Fruit fly (Drosophila melanogaster): ENCODE data around the gene CG31776.

The CG31776 gene

dm6 chr2L:3444789-3445188 lies 25.2 kb upstream of the CG31776 start:
- TF ChIP-seq h (optimal IDR thresholded peaks at IDR 0.05) (no peak), psq (optimal IDR thresholded peaks at IDR 0.05) (no peak), insv (optimal IDR thresholded peaks at IDR 0.05) (no peak), Sin3A (optimal IDR thresholded peaks at IDR 0.05) (no peak), ttk (optimal IDR thresholded peaks at IDR 0.05) (no peak), Myc (optimal IDR thresholded peaks at IDR 0.05) (no peak)

DNA sequence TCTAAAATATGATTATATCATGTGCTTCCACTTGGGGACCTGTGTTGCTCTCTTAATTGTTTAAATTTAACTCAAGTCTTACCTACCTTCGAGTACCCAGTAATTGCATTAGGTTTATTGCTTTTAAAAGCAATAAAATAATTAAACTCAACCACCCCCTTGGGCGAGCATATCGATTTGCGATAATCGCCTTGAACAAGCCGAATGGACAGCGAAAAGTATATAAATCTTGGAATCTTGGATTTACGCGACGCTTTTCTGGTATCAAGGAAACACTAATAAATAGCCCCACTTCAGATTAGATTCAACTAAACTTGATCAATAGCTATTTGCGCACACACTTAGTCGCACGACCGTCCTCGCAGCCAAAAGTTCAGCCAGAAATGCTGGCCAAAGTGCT lies 24.3 kb upstream of the CG31776 start, which contains the start of gene CG2772:
CG2772 (plus strand) TSS at position 338 of the 400 bp plus-strand sequence.
- TF ChIP-seq Myc (optimal IDR thresholded peaks at IDR 0.05), result no peak
- TF ChIP-seq psq (optimal IDR thresholded peaks at IDR 0.05), result no peak
- no peak for TF ChIP-seq insv (optimal IDR thresholded peaks at IDR 0.05)
- TF ChIP-seq h (optimal IDR thresholded peaks at IDR 0.05), result no peak
- no peak for TF ChIP-seq ttk (optimal IDR thresholded peaks at IDR 0.05)
- no peak for TF ChIP-seq Sin3A (optimal IDR thresholded peaks at IDR 0.05)

- no peak for TF ChIP-seq insv (optimal IDR thresholded peaks at IDR 0.05)
- no peak for TF ChIP-seq h (optimal IDR thresholded peaks at IDR 0.05)
- TF ChIP-seq Myc (optimal IDR thresholded peaks at IDR 0.05), result no peak
- no peak for TF ChIP-seq Sin3A (optimal IDR thresholded peaks at IDR 0.05)
Measured at dm6 chr2L:3449555-3450320, 20.2 kb upstream of the CG31776 start, which contains the start of gene Snx1. Gene Snx1 (plus strand): TSS chr2L:3449683.

DNA sequence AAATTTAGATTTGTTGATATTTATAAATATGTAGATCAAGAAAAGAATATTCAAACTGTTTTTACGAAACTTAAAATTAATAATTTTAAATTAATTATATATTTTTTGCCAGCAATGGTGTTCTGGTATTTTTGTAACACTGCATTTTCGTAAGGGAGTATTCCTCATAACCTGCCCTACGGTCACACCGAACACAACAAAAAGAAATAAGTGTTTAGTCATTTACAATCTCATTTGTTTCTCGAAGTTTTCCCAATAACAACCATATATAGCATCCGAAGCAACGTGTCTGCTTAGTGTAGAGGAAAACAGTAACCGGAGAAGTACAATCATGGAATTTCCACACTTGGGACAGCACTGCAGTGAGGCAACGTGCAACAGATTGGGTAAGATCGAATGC lies 17.7 kb upstream of the CG31776 start, which contains the start of gene CG12795:
CG12795 (plus strand) TSS at position 181 of the 400 bp plus-strand sequence.
- TF ChIP-seq h (optimal IDR thresholded peaks at IDR 0.05), result no peak
- TF ChIP-seq Sin3A (optimal IDR thresholded peaks at IDR 0.05), result no peak
- TF ChIP-seq Myc (optimal IDR thresholded peaks at IDR 0.05), result no peak
- no peak for TF ChIP-seq ttk (optimal IDR thresholded peaks at IDR 0.05)
- TF ChIP-seq psq (optimal IDR thresholded peaks at IDR 0.05), result no peak
- no peak for TF ChIP-seq insv (optimal IDR thresholded peaks at IDR 0.05)

DNA sequence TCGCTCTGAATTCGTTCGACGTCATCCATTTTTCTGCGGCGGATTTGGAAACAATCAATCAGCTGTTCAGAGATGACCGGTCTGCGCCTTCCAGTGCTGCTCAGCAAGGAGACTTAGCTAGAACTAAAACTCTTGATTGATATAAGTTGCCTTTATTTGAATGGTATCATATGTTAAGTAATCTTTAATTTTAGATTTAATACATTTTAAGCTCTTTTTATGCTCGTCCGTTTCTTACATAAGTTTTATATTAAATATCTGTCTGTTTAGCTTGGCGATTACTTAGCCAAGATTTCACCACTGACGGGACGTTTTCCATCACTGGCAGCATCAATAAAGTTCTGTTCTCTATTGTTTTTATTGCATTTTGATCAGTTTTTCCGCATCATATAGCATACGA lies 13.0 kb upstream of the CG31776 start, which contains the start of the genes Cog3 and Sec5:
Cog3 (minus strand) TSS at position 58 of the 400 bp plus-strand sequence.
Sec5 (plus strand) TSS at position 296 of the 400 bp plus-strand sequence.
- TF ChIP-seq Myc (optimal IDR thresholded peaks at IDR 0.05) (no peak), Sin3A (optimal IDR thresholded peaks at IDR 0.05) (no peak)

- no peak for TF ChIP-seq Sin3A (optimal IDR thresholded peaks at IDR 0.05)
- no peak for TF ChIP-seq ttk (optimal IDR thresholded peaks at IDR 0.05)
- TF ChIP-seq insv (optimal IDR thresholded peaks at IDR 0.05), result no peak
- TF ChIP-seq psq (optimal IDR thresholded peaks at IDR 0.05), result no peak
- no peak for TF ChIP-seq h (optimal IDR thresholded peaks at IDR 0.05)
- TF ChIP-seq Myc (optimal IDR thresholded peaks at IDR 0.05), result no peak
Measured at dm6 chr2L:3461760-3462159, 8.2 kb upstream of the CG31776 start, which contains the start of gene CG3246. Gene CG3246 (minus strand): TSS chr2L:3461952.

DNA sequence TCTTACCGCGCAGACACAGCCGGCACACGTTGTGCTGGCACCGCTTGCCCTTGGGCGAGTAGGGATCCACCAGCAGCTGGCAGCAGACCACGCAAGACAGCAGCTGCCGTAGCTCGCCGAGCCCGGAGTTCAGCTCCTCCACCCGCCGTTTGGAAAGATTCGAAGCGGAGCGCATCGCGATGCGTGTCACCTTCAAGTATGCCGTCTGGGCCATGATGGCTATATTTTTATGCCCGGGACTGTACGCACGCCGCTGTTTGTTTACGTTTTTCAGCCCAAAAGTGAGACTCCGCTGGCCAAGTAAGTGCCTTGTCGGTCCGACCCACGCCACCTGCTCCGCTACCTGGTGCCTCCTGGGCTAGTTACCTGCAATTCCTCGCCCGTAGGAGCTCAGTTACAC lies 4.6 kb upstream of the CG31776 start:
- TF ChIP-seq psq (optimal IDR thresholded peaks at IDR 0.05), result no peak
- no peak for TF ChIP-seq ttk (optimal IDR thresholded peaks at IDR 0.05)
- TF ChIP-seq h (optimal IDR thresholded peaks at IDR 0.05), result no peak
- no peak for TF ChIP-seq insv (optimal IDR thresholded peaks at IDR 0.05)
- no peak for TF ChIP-seq Sin3A (optimal IDR thresholded peaks at IDR 0.05)
- no peak for TF ChIP-seq Myc (optimal IDR thresholded peaks at IDR 0.05)

dm6 chr2L:3465918-3466727 lies 3.9 kb upstream of the CG31776 start, which contains the start of the genes msl-2 and ND-PDSW:
Gene msl-2 (minus strand): TSS chr2L:3466112.
Gene ND-PDSW (plus strand): TSS chr2L:3466157.
- TF ChIP-seq psq (optimal IDR thresholded peaks at IDR 0.05), result no peak
- TF ChIP-seq ttk (optimal IDR thresholded peaks at IDR 0.05), result no peak
- TF ChIP-seq Sin3A (optimal IDR thresholded peaks at IDR 0.05), result no peak

- TF ChIP-seq h (optimal IDR thresholded peaks at IDR 0.05), result no peak
- TF ChIP-seq psq (optimal IDR thresholded peaks at IDR 0.05), result no peak
- no peak for TF ChIP-seq insv (optimal IDR thresholded peaks at IDR 0.05)
- TF ChIP-seq Myc (optimal IDR thresholded peaks at IDR 0.05), result no peak
- TF ChIP-seq ttk (optimal IDR thresholded peaks at IDR 0.05), result no peak
- no peak for TF ChIP-seq Sin3A (optimal IDR thresholded peaks at IDR 0.05)
Measured at dm6 chr2L:3466846-3467245, 3.1 kb upstream of the CG31776 start.

DNA sequence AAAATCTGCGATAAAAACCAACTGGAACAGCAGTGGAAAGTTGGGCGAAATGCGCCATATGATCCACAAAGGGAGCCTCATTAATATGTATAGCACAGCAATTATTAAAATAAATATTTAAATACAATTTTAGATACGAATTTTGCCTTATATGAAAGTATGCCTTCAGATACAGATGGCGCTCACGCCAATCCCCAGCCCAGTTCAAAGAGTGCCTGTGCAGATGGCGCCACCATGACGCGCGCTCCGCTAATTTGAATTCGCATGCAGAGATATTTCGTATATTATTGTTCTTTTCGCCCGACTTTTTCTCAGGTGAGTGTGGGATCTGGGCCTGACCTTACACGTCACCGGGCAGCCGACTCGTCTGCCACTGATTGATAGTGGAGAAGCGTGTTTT lies 2.3 kb downstream of the CG31776 start, which contains the start of gene Pgant4:
Pgant4 (plus strand) TSS at position 362 of the 400 bp plus-strand sequence.
- no peak for TF ChIP-seq insv (optimal IDR thresholded peaks at IDR 0.05)
- TF ChIP-seq Sin3A (optimal IDR thresholded peaks at IDR 0.05), result no peak
- no peak for TF ChIP-seq h (optimal IDR thresholded peaks at IDR 0.05)
- TF ChIP-seq Myc (optimal IDR thresholded peaks at IDR 0.05), result no peak
- no peak for TF ChIP-seq ttk (optimal IDR thresholded peaks at IDR 0.05)
- no peak for TF ChIP-seq psq (optimal IDR thresholded peaks at IDR 0.05)

- no peak for TF ChIP-seq ttk (optimal IDR thresholded peaks at IDR 0.05)
- TF ChIP-seq h (optimal IDR thresholded peaks at IDR 0.05), result no peak
- TF ChIP-seq Sin3A (optimal IDR thresholded peaks at IDR 0.05), result no peak
- no peak for TF ChIP-seq insv (optimal IDR thresholded peaks at IDR 0.05)
- no peak for TF ChIP-seq Myc (optimal IDR thresholded peaks at IDR 0.05)
- no peak for TF ChIP-seq psq (optimal IDR thresholded peaks at IDR 0.05)
Measured at dm6 chr2L:3475168-3475567, 5.2 kb downstream of the CG31776 start.

dm6 chr2L:3475948-3476347 lies 6.0 kb downstream of the CG31776 start:
- TF ChIP-seq h (optimal IDR thresholded peaks at IDR 0.05) (no peak), Sin3A (optimal IDR thresholded peaks at IDR 0.05) (no peak), psq (optimal IDR thresholded peaks at IDR 0.05) (no peak)

All from Kc167 (cell line).